Worm (Caenorhabditis elegans): ENCODE data around the gene C07G2.5.

The C07G2.5 gene

ce11 chrIII:4506140-4506539, 7.3 kb upstream of the C07G2.5 start:
- TF ChIP-seq fos-1 (tag; optimal IDR thresholded peaks at IDR 0.05), result peak; percentile 69
- no peak for TF ChIP-seq elt-1 (tag; optimal IDR thresholded peaks at IDR 0.05)
- TF ChIP-seq sma-9 (GFP tag; optimal IDR thresholded peaks at IDR 0.05), result peak; percentile 73
- no peak for TF ChIP-seq sma-9 (tag; optimal IDR thresholded peaks at IDR 0.05)
- no peak for TF ChIP-seq crh-2 (tag; optimal IDR thresholded peaks at IDR 0.05)

- TF ChIP-seq lin-11 (tag; optimal IDR thresholded peaks at IDR 0.05) (peak; percentile 20), unc-39 (tag; optimal IDR thresholded peaks at IDR 0.05) (peak; percentile 42), R02D3.7 (tag; optimal IDR thresholded peaks at IDR 0.05) (no peak), sma-9 (GFP tag; optimal IDR thresholded peaks at IDR 0.05) (no peak), sma-9 (tag; optimal IDR thresholded peaks at IDR 0.05) (no peak), mab-5 (tag; optimal IDR thresholded peaks at IDR 0.05) (no peak), snpc-4 (tag; optimal IDR thresholded peaks at IDR 0.05) (no peak), sem-4 (tag; optimal IDR thresholded peaks at IDR 0.05) (peak; percentile 59), zag-1 (tag; optimal IDR thresholded peaks at IDR 0.05) (peak; percentile 45), Y55F3AM.14 (GFP tag; optimal IDR thresholded peaks at IDR 0.05) (no peak), peb-1 (tag; optimal IDR thresholded peaks at IDR 0.05) (no peak), skn-1 (tag; optimal IDR thresholded peaks at IDR 0.05) (no peak), nhr-77 (tag; optimal IDR thresholded peaks at IDR 0.05) (no peak), nhr-10 (tag; optimal IDR thresholded peaks at IDR 0.05) (no peak), egl-27 (tag; optimal IDR thresholded peaks at IDR 0.05) (no peak), ama-1 (optimal IDR thresholded peaks at IDR 0.05) (no peak), nhr-11 (tag; optimal IDR thresholded peaks at IDR 0.05) (no peak), ztf-1 (GFP tag; conservative IDR thresholded peaks at IDR 0.05) (no peak), nhr-23 (tag; optimal IDR thresholded peaks at IDR 0.05) (no peak), sma-3 (GFP tag; optimal IDR thresholded peaks at IDR 0.05) (no peak), ztf-11 (tag; optimal IDR thresholded peaks at IDR 0.05) (no peak), gmeb-1 (tag; optimal IDR thresholded peaks at IDR 0.05) (no peak), lin-13 (GFP tag; optimal IDR thresholded peaks at IDR 0.05) (no peak), nhr-237 (tag; optimal IDR thresholded peaks at IDR 0.05) (no peak), alr-1 (tag; optimal IDR thresholded peaks at IDR 0.05) (peak; percentile 23), lin-39 (tag; optimal IDR thresholded peaks at IDR 0.05) (no peak), ZK546.5 (tag; optimal IDR thresholded peaks at IDR 0.05) (no peak), fos-1 (tag; optimal IDR thresholded peaks at IDR 0.05) (no peak), ceh-16 (tag; optimal IDR thresholded peaks at IDR 0.05) (no peak), crh-2 (tag; optimal IDR thresholded peaks at IDR 0.05) (no peak), dmd-4 (tag; optimal IDR thresholded peaks at IDR 0.05) (no peak), nhr-25 (tag; optimal IDR thresholded peaks at IDR 0.05) (no peak), nhr-6 (tag; optimal IDR thresholded peaks at IDR 0.05) (no peak), nhr-12 (tag; optimal IDR thresholded peaks at IDR 0.05) (no peak), nhr-21 (tag; optimal IDR thresholded peaks at IDR 0.05) (no peak), elt-1 (tag; optimal IDR thresholded peaks at IDR 0.05) (no peak), nhr-129 (tag; optimal IDR thresholded peaks at IDR 0.05) (peak; percentile 72), F13H6.1 (tag; optimal IDR thresholded peaks at IDR 0.05) (peak; percentile 57), unc-55 (GFP tag; optimal IDR thresholded peaks at IDR 0.05) (peak; percentile 32), ztf-4 (tag; optimal IDR thresholded peaks at IDR 0.05) (peak; percentile 1), blmp-1 (tag; optimal IDR thresholded peaks at IDR 0.05; ENCODE audit: insufficient read depth) (no peak), aly-2 (tag; optimal IDR thresholded peaks at IDR 0.05) (no peak), mbf-1 (tag; optimal IDR thresholded peaks at IDR 0.05) (no peak), C34F6.9 (tag; optimal IDR thresholded peaks at IDR 0.05) (peak; percentile 22), unc-62 (GFP tag; optimal IDR thresholded peaks at IDR 0.05) (no peak), mdl-1 (tag; optimal IDR thresholded peaks at IDR 0.05) (no peak), elt-3 (tag; optimal IDR thresholded peaks at IDR 0.05) (no peak), lsy-2 (tag; optimal IDR thresholded peaks at IDR 0.05) (peak; percentile 29 to 58), ceh-82 (tag; optimal IDR thresholded peaks at IDR 0.05) (no peak)
These were observed 6.9 kb upstream of the C07G2.5 start for ce11 chrIII:4505726-4506125.
